Fruit fly (Drosophila melanogaster): ENCODE measurements around the gene Slc45-1.

- TF ChIP-seq EcR (GFP tag; optimal IDR thresholded peaks at IDR 0.05): no peak
- no peak for TF ChIP-seq psq (optimal IDR thresholded peaks at IDR 0.05)
These were observed 15.7 kb downstream of the Slc45-1 start for dm6 chr3L:9193003-9193402.
